Worm (Caenorhabditis elegans) whole organism, mixed stage, embryonic: Measurements from ENCODE around the gene R144.12.
A peak's percentile ranks its signal among the peaks of the same experiment; 100 is the strongest.

Experiments used
- M03D4.4 ChIP-seq: sonication (generic microtip); optimal IDR thresholded peaks from 2 replicates; lab custom pipeline; 2017; ENCODE audit warnings: mild to moderate bottlenecking, missing genetic modification characterization, missing compliant biosample characterization
- bed-3 ChIP-seq: fragments of 200-800 bp; sonication (Bioruptor generic); optimal IDR thresholded peaks from 3 replicates; lab custom pipeline; 2018; ENCODE audit warnings: mild to moderate bottlenecking, missing genetic modification characterization, moderate library complexity, missing compliant biosample characterization
- blmp-1 ChIP-seq: fragments of 150-350 bp; optimal IDR thresholded peaks from 2 replicates; lab custom pipeline; 2014; ENCODE audit warnings: missing biosample characterization, missing genetic modification characterization
- ceh-39 ChIP-seq: fragments of 150-350 bp; optimal IDR thresholded peaks from 2 replicates; lab custom pipeline; 2014; ENCODE audit warnings: missing biosample characterization, missing genetic modification characterization
- ceh-43 ChIP-seq: fragments of 200-800 bp; sonication (Bioruptor generic); optimal IDR thresholded peaks from 2 replicates; lab custom pipeline; 2018; ENCODE audit warnings: mild to moderate bottlenecking, missing genetic modification characterization, moderate library complexity, missing compliant biosample characterization
- ceh-83 ChIP-seq: fragments of 200-800 bp; sonication (Bioruptor generic); optimal IDR thresholded peaks from 2 replicates; lab custom pipeline; 2018; ENCODE audit warnings: mild to moderate bottlenecking, missing genetic modification characterization, missing compliant biosample characterization
- ces-1 ChIP-seq: fragments of 150-350 bp; optimal IDR thresholded peaks from 2 replicates; lab custom pipeline; 2014; ENCODE audit warnings: missing biosample characterization, missing genetic modification reagents, missing genetic modification characterization
- cnd-1 ChIP-seq: fragments of 200-800 bp; sonication (Bioruptor generic); optimal IDR thresholded peaks from 2 replicates; lab custom pipeline; 2018; ENCODE audit warnings: mild to moderate bottlenecking, missing genetic modification characterization, missing compliant biosample characterization
- drap-1 ChIP-seq: fragments of 200-800 bp; sonication (Bioruptor generic); optimal IDR thresholded peaks from 3 replicates; lab custom pipeline; 2018; ENCODE audit warnings: mild to moderate bottlenecking, missing genetic modification characterization, missing compliant biosample characterization
- elt-1 ChIP-seq: sonication (generic microtip); optimal IDR thresholded peaks from 2 replicates; lab custom pipeline; 2017; ENCODE audit warnings: missing genetic modification characterization, mild to moderate bottlenecking, missing compliant biosample characterization, antibody characterized with exemption, moderate library complexity, borderline replicate concordance; ENCODE audit not compliant: insufficient read depth
- elt-3 ChIP-seq: fragments of 150-350 bp; optimal IDR thresholded peaks from 2 replicates; lab custom pipeline; 2014; ENCODE audit warnings: missing biosample characterization, missing genetic modification characterization
- flh-1 ChIP-seq: fragments of 200-800 bp; sonication (Bioruptor generic); optimal IDR thresholded peaks from 2 replicates; lab custom pipeline; 2018; ENCODE audit warnings: mild to moderate bottlenecking, missing genetic modification characterization, moderate library complexity, missing compliant biosample characterization
- ham-2 ChIP-seq: fragments of 200-800 bp; sonication (Bioruptor generic); optimal IDR thresholded peaks from 2 replicates; lab custom pipeline; 2018; ENCODE audit warnings: mild to moderate bottlenecking, missing genetic modification characterization, missing compliant biosample characterization
- lin-32 ChIP-seq: fragments of 200-800 bp; sonication (Bioruptor generic); optimal IDR thresholded peaks from 2 replicates; lab custom pipeline; 2018; ENCODE audit warnings: mild to moderate bottlenecking, missing genetic modification characterization, missing compliant biosample characterization
- lsy-2 ChIP-seq: fragments of 150-350 bp; optimal IDR thresholded peaks from 2 replicates; lab custom pipeline; 2014; ENCODE audit warnings: missing biosample characterization, missing genetic modification characterization
- mep-1 ChIP-seq: fragments of 150-350 bp; optimal IDR thresholded peaks from 2 replicates; lab custom pipeline; 2017; ENCODE audit warnings: missing biosample characterization, missing genetic modification reagents, missing genetic modification characterization, inconsistent platforms
- mls-2 ChIP-seq: sonication (generic microtip); optimal IDR thresholded peaks from 2 replicates; lab custom pipeline; 2016; ENCODE audit warnings: mild to moderate bottlenecking, missing genetic modification characterization, moderate library complexity, missing compliant biosample characterization
- nhr-12 ChIP-seq: fragments of 150-350 bp; optimal IDR thresholded peaks from 2 replicates; lab custom pipeline; 2014; ENCODE audit warnings: missing biosample characterization, missing genetic modification characterization
- nhr-2 ChIP-seq: fragments of 150-350 bp; optimal IDR thresholded peaks from 2 replicates; lab custom pipeline; 2014; ENCODE audit warnings: missing biosample characterization, missing genetic modification characterization
- nhr-237 ChIP-seq: fragments of 150-350 bp; optimal IDR thresholded peaks from 2 replicates; lab custom pipeline; 2014; ENCODE audit warnings: missing biosample characterization, missing genetic modification characterization
- pha-4 ChIP-seq: fragments of 150-350 bp; optimal IDR thresholded peaks from 2 replicates; lab custom pipeline; 2018; ENCODE audit warnings: missing biosample characterization, missing genetic modification reagents, missing genetic modification characterization
- sem-2 ChIP-seq: fragments of 200-800 bp; sonication (Bioruptor generic); optimal IDR thresholded peaks from 2 replicates; lab custom pipeline; 2018; ENCODE audit warnings: mild to moderate bottlenecking, missing genetic modification characterization, missing compliant biosample characterization
- snpc-4 ChIP-seq: fragments of 150-350 bp; optimal IDR thresholded peaks from 2 replicates; lab custom pipeline; 2014; ENCODE audit warnings: missing biosample characterization, missing genetic modification characterization
- sptf-1 ChIP-seq: sonication (generic microtip); optimal IDR thresholded peaks from 2 replicates; lab custom pipeline; 2017; ENCODE audit warnings: mild to moderate bottlenecking, missing genetic modification characterization, moderate library complexity, missing compliant biosample characterization
- tbx-8 ChIP-seq: fragments of 200-800 bp; sonication (Bioruptor generic); optimal IDR thresholded peaks from 2 replicates; lab custom pipeline; 2018; ENCODE audit warnings: mild to moderate bottlenecking, missing genetic modification characterization, moderate library complexity, missing compliant biosample characterization
- unc-120 ChIP-seq: sonication (generic microtip); optimal IDR thresholded peaks from 2 replicates; lab custom pipeline; 2017; ENCODE audit warnings: missing genetic modification characterization, missing compliant biosample characterization; ENCODE audit not compliant: poor library complexity, severe bottlenecking
- unc-39 ChIP-seq: fragments of 150-350 bp; optimal IDR thresholded peaks from 2 replicates; lab custom pipeline; 2014; ENCODE audit warnings: missing biosample characterization, missing genetic modification characterization
- unc-62 ChIP-seq: fragments of 150-350 bp; optimal IDR thresholded peaks from 2 replicates; lab custom pipeline; 2014; ENCODE audit warnings: missing biosample characterization, missing genetic modification reagents, missing genetic modification characterization
- zip-8 ChIP-seq: fragments of 150-350 bp; optimal IDR thresholded peaks from 2 replicates; lab custom pipeline; 2014; ENCODE audit warnings: missing biosample characterization, missing genetic modification characterization
- ztf-11 ChIP-seq: fragments of 150-350 bp; optimal IDR thresholded peaks from 2 replicates; lab custom pipeline; 2014; ENCODE audit warnings: missing biosample characterization, missing genetic modification characterization

Gene R144.12

DNA sequence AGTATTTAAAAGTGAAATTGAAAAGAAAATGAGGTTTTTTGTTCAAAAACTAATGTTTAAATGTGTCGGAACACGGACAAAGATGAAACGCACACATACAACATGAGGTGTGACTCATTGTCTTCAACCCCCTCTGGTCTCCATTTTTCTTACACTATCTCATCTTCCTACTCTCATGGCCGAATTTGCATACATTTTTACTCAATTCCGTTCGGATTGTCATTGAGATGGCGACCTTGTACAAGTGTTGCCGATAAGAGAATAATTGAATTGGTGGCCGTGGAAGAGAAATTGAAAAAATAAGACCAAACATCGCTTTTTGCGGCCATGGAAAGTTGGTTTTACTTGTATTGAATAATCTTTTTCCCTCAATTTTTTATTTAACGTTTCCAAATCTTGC is 40.4 kb upstream of the R144.12 start, which contains the start of gene txbp-3:
Gene txbp-3, minus strand, starts transcription at position 285 of the 400 bp plus-strand sequence.
- TF ChIP-seq nhr-2 (tag; lab: Kevin White, UChicago) (no peak), mep-1 (peak; percentile 63), snpc-4 (no peak), ces-1 (peak; percentile 91)

DNA sequence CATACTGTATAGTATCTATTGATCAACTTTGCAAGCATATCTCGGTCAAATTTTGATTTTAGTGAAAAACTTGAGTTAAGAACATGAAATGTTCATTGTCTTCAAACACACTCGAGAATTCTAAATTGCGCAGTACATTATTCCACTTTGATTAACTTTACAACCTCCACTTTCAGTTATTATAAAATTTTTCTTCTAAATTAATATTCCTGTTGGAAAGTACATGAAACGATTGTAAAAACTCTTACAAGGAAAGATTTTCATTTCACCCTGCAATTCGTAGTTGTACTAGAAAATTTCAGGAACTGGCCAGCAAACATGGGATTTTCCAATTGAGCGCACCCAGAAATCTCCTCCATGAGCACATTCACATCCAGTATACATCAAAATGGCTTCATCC is 37.9 kb upstream of the R144.12 start, which contains the start of gene C45G9.14:
Gene C45G9.14, plus strand, starts transcription at position 301 of the 400 bp plus-strand sequence.
- TF ChIP-seq unc-62 (GFP tag; lab: Kevin White, UChicago) (no peak), tbx-8 (no peak), mep-1 (no peak), nhr-237 (tag; lab: Kevin White, UChicago) (no peak), zip-8 (tag; lab: Kevin White, UChicago) (no peak), cnd-1 (tag; lab: Kevin White, UChicago) (no peak), pha-4 (no peak), ceh-83 (GFP tag; lab: Kevin White, UChicago) (no peak), mls-2 (tag; lab: Kevin White, UChicago) (no peak), elt-1 (no peak)
- TF ChIP-seq, all 35 proteins: peak for 0

DNA sequence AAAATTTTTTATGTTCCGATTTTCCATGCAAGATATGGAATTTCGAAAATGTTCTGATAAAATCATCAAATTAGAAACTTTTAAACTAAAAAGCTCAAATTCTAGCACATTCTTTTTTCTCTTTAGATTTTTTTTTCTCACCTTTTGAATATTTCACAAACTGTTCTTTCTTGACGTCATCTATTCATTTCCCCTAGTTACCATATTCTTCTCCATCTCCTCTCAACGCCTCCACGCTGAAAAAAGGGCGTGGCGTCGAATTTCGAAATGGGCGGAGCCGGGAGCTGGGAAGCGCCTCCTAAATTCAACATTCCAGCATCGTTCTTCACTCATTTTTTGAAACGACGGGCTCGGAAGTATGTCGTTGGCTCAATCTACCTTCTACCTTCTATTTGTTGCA is 35.3 kb upstream of the R144.12 start, which contains the start of gene nlp-43:
Gene nlp-43, plus strand, starts transcription at position 301 of the 400 bp plus-strand sequence.
- TF ChIP-seq tbx-8 (no peak), ceh-39 (no peak), lsy-2 (tag; lab: Kevin White, UChicago) (no peak), sem-2 (no peak), nhr-237 (tag; lab: Kevin White, UChicago) (no peak)

DNA sequence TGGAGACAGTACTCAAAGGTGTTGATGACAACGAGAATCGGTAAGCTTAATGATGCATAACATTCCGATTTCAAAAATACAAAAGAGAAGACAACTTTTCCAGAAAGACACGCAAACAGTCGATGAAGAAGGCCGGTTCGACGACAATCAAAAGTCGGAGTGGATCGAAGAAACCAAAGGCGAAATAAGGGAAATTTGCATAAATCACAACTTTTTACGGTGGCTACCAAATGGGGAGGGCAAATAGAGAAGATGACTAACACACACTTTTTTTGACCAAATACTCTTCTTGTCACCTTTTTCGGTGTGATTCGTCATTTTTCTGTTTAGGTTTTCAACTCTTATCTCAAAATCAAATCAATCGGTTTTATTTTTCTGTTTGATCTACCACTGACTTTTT is 29.4 kb upstream of the R144.12 start, which contains the start of gene C45G9.6:
Gene C45G9.6, plus strand, starts transcription at position 301 of the 400 bp plus-strand sequence.
- no peak for TF ChIP-seq pha-4
- no peak for TF ChIP-seq elt-3
- no peak for TF ChIP-seq nhr-237 (tag; lab: Kevin White, UChicago)
- no peak for TF ChIP-seq cnd-1 (tag; lab: Kevin White, UChicago)
- TF ChIP-seq ceh-83 (GFP tag; lab: Kevin White, UChicago) = no peak
- no peak for TF ChIP-seq ham-2 (GFP tag; lab: Kevin White, UChicago)
- TF ChIP-seq tbx-8 = no peak
- no peak for TF ChIP-seq M03D4.4 (tag; lab: Kevin White, UChicago)
- TF ChIP-seq blmp-1 = no peak
- TF ChIP-seq unc-39 (tag; lab: Kevin White, UChicago) = no peak
- TF ChIP-seq flh-1 (GFP tag; lab: Kevin White, UChicago) = no peak
- TF ChIP-seq elt-1 = no peak
- no peak for TF ChIP-seq mep-1

DNA sequence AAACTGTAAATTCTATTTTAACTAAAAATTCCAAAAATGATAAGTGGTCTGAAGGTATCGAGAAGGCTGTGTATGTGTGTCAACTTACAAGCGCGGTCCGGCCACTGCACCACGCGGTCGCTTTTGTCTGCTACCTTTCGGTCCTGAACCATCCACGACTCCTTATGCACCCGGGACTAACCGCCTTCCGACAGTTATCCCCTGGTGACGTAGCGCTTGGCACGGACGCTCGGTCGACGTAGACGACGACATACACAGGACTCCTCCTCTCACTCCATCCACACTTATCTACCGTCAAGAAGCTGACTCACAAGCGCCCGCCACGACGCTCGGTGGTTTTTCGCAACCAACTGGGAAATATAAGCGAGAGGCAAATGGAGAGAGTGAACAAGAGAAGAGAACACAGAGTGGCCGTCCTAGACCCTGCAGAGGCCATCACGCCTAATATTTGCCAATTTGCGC is 24.6 kb upstream of the R144.12 start:
- TF ChIP-seq lin-32 (GFP tag; lab: Kevin White, UChicago) (peak; percentile 77), unc-120 (tag; lab: Kevin White, UChicago) (peak; percentile 84), drap-1 (peak; percentile 91), lsy-2 (tag; lab: Kevin White, UChicago) (peak; percentile 63), nhr-12 (tag; lab: Kevin White, UChicago) (peak; percentile 18), elt-3 (peak; percentile 28), ztf-11 (tag; lab: Kevin White, UChicago) (peak; percentile 70), nhr-237 (tag; lab: Kevin White, UChicago) (peak; percentile 64), cnd-1 (tag; lab: Kevin White, UChicago) (peak; percentile 89), unc-39 (tag; lab: Kevin White, UChicago) (peak; percentile 1), bed-3 (GFP tag; lab: Kevin White, UChicago) (peak; percentile 81), sem-2 (peak; percentile 82), unc-62 (GFP tag; lab: Kevin White, UChicago) (peak; percentile 44), flh-1 (GFP tag; lab: Kevin White, UChicago) (peak; percentile 72), sptf-1 (peak; percentile 94), ham-2 (GFP tag; lab: Kevin White, UChicago) (peak; percentile 93), tbx-8 (peak; percentile 66), M03D4.4 (tag; lab: Kevin White, UChicago) (peak; percentile 91), pha-4 (peak; percentile 39), nhr-2 (tag; lab: Kevin White, UChicago) (peak; percentile 78), mls-2 (tag; lab: Kevin White, UChicago) (peak; percentile 96), mep-1 (peak; percentile 70), ceh-43 (peak; percentile 90), ceh-83 (GFP tag; lab: Kevin White, UChicago) (peak; percentile 91)
